Fruit fly (Drosophila melanogaster) whole organism, adult: Measurements from ENCODE around the gene CG42458.

Experiments used
- CG11617 ChIP-seq: fragments of 200-800 bp; sonication (Bioruptor generic); optimal IDR thresholded peaks from 2 replicates; lab custom pipeline; 2017; ENCODE audit warnings: mild to moderate bottlenecking, missing biosample characterization, missing genetic modification reagents, missing genetic modification characterization
- CG12768 ChIP-seq: fragments of 200-800 bp; sonication (Bioruptor generic); optimal IDR thresholded peaks from 2 replicates; lab custom pipeline; 2017; ENCODE audit warnings: missing biosample characterization, missing genetic modification characterization, mild to moderate bottlenecking, moderate library complexity, missing genetic modification reagents
- CG14711 ChIP-seq: fragments of 200-800 bp; sonication (Bioruptor generic); optimal IDR thresholded peaks from 2 replicates; lab custom pipeline; 2018; ENCODE audit warnings: missing biosample characterization, mild to moderate bottlenecking, missing genetic modification characterization, moderate library complexity
- CG33017 ChIP-seq: fragments of 200-800 bp; sonication (Bioruptor generic); optimal IDR thresholded peaks from 2 replicates; lab custom pipeline; 2018; ENCODE audit warnings: missing biosample characterization, mild to moderate bottlenecking, missing genetic modification characterization, moderate library complexity
- CG7045 ChIP-seq: fragments of 200-800 bp; sonication (Bioruptor generic); optimal IDR thresholded peaks from 2 replicates; lab custom pipeline; 2017; ENCODE audit warnings: missing biosample characterization, mild to moderate bottlenecking, missing genetic modification characterization
- Crg-1 ChIP-seq: fragments of 200-800 bp; sonication (Bioruptor generic); optimal IDR thresholded peaks from 2 replicates; lab custom pipeline; 2016; ENCODE audit warnings: missing biosample characterization, missing genetic modification characterization
- pad ChIP-seq: fragments of 200-800 bp; sonication (Bioruptor generic); optimal IDR thresholded peaks from 3 replicates; lab custom pipeline; 2017; ENCODE audit warnings: missing biosample characterization, missing genetic modification characterization, mild to moderate bottlenecking, moderate library complexity, missing genetic modification reagents
- tj ChIP-seq: fragments of 200-800 bp; sonication (Bioruptor generic); optimal IDR thresholded peaks from 3 replicates; lab custom pipeline; 2017; ENCODE audit warnings: missing biosample characterization, mild to moderate bottlenecking, missing genetic modification characterization, moderate library complexity
- toe ChIP-seq: fragments of 200-800 bp; sonication (Bioruptor generic); optimal IDR thresholded peaks from 2 replicates; lab custom pipeline; 2016; ENCODE audit warnings: missing biosample characterization, missing genetic modification characterization

DNA sequence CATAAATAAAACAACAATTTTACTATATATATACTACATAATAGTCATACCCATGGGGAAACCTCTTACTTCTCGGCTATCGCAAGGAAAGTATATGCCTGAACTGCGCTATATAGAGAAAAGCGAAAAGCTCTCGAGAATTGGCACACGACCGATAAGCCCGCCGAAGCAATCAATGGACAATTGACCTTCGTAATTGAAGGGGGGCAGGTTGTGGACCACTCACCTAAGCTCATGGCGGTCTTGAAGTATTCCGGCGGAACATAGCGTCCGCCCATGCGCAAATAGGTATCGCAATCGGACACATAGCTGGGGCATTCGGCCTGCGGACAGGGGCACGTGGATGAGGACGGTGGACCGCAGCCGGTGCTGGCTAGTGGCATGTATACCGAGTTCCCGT lies 43.2 kb upstream of the CG42458 start:
- TF ChIP-seq Crg-1 (GFP tag; lab: Kevin White, UChicago) (no peak), tj (no peak), CG11617 (GFP tag; lab: Kevin White, UChicago) (no peak), CG7045 (GFP tag; lab: Kevin White, UChicago) (no peak), CG33017 (tag; lab: Kevin White, UChicago) (no peak), CG12768 (GFP tag; lab: Kevin White, UChicago) (no peak), toe (no peak), pad (GFP tag; lab: Kevin White, UChicago) (no peak), CG14711 (tag; lab: Kevin White, UChicago) (no peak)
